Worm (Caenorhabditis elegans) whole organism, late embryonic: ENCODE results near the gene cyp-33C9.

Source experiments
- C08G9.2 ChIP-seq: sonication (generic microtip); optimal IDR thresholded peaks from 2 replicates; lab custom pipeline; 2016; ENCODE audit warnings: mild to moderate bottlenecking, missing genetic modification characterization, moderate library complexity, missing compliant biosample characterization
- ceh-30 ChIP-seq: fragments of 150-350 bp; optimal IDR thresholded peaks from 2 replicates; lab custom pipeline; 2014; ENCODE audit warnings: missing biosample characterization, missing genetic modification characterization
- dve-1 ChIP-seq: sonication (generic microtip); optimal IDR thresholded peaks from 2 replicates; lab custom pipeline; 2017; ENCODE audit warnings: antibody characterized with exemption, mild to moderate bottlenecking, missing genetic modification characterization, missing compliant biosample characterization
- elt-4 ChIP-seq: sonication (generic microtip); optimal IDR thresholded peaks from 2 replicates; lab custom pipeline; 2016; ENCODE audit warnings: missing genetic modification characterization, missing compliant biosample characterization
- eyg-1 ChIP-seq: sonication (generic microtip); optimal IDR thresholded peaks from 2 replicates; lab custom pipeline; 2016; ENCODE audit warnings: missing genotype, missing genetic modification characterization, missing compliant biosample characterization

DNA sequence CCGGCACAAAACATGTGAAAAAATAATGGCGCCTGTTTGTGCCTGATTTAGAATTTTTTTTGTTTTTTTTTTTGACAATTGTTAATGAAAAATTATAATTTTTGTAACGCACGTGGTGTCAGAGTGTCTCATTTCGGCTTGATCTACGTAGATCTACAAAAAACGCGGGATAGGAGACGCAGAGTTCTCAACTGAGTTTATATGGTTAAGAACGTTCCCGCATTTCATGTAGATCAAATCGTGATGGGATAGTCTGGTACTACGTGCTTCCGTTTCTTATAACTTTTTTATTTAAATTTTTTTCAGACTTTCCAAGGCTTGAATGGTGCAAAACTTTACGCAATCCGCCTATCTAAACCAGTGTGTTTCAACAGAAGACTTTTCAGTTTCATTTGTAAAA lies 34.4 kb upstream of the cyp-33C9 start, which contains the start of gene tat-6:
- TF ChIP-seq ceh-30 (tag; lab: Kevin White, UChicago), result no peak
- no peak for TF ChIP-seq eyg-1 (tag; lab: Kevin White, UChicago)
- no peak for TF ChIP-seq elt-4 (tag; lab: Kevin White, UChicago)
- no peak for TF ChIP-seq dve-1 (tag; lab: Kevin White, UChicago)
- no peak for TF ChIP-seq C08G9.2 (tag; lab: Kevin White, UChicago)
